Fruit fly (Drosophila melanogaster) whole organism: Measurements from ENCODE around the gene Ugt303B1.

Experiments
- EcR ChIP-seq, 2 experiments: fragments of >200 bp; optimal IDR thresholded peaks; 2 replicates each; lab custom pipeline; 2017; ENCODE audit warnings: missing biosample characterization in 2 of 2, missing genetic modification characterization in 2 of 2, missing genetic modification reagents in 2 of 2
- pan ChIP-seq: fragments of >200 bp; optimal IDR thresholded peaks from 2 replicates; lab custom pipeline; 2017
- psq ChIP-seq: fragments of >200 bp; optimal IDR thresholded peaks from 2 replicates; lab custom pipeline; 2017
- usp ChIP-seq: fragments of >200 bp; optimal IDR thresholded peaks from 2 replicates; lab custom pipeline; 2017; ENCODE audit warnings: missing biosample characterization, missing genetic modification characterization, mixed read lengths

DNA sequence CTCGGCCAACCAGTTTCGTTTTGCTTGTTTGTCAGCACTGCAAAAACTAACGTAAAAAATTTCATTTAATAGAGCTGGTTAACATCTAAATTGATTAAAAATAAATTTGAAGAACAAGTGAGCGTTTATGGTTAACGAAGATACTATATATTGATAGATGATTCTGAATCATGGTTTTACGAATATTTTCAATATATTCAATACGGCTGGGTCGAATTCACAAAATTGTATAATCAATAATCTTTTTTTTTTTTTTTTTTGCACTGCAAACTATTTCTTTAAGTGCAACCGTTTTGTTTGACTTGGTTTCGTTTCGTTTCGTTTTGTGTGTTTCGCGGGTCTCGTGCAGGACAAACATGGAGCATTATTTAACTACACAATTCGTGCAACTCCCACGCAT is 31.8 kb downstream of the Ugt303B1 start:
- TF ChIP-seq EcR (GFP tag; optimal IDR thresholded peaks at IDR 0.05; lab: Kevin White, UChicago) (no peak), usp (no peak), pan (lab: Kevin White, UChicago) (no peak), psq (lab: Kevin White, UChicago) (no peak)
